Fruit fly (Drosophila melanogaster) whole organism, embryonic: ENCODE results near the gene Cpr30B.

Experiments
- ATbp ChIP-seq: fragments of 200-800 bp; sonication (Bioruptor generic); optimal IDR thresholded peaks from 2 replicates; lab custom pipeline; 2017; ENCODE audit warnings: missing biosample characterization, mild to moderate bottlenecking, missing genetic modification characterization, missing genetic modification reagents
- Ada2b ChIP-seq: fragments of 200-800 bp; sonication (Bioruptor generic); IDR thresholded peaks from 2 replicates; pipeline ENCODE4 v1.3.6; 2022; ENCODE audit warnings: missing biosample characterization, missing genetic modification characterization
- Adf1 ChIP-seq: fragments of 200-800 bp; sonication (Bioruptor generic); IDR thresholded peaks from 2 replicates; pipeline ENCODE4 v1.3.6; 2022; ENCODE audit warnings: missing biosample characterization, missing genetic modification characterization
- BEAF-32 ChIP-seq: fragments of 200-800 bp; sonication (Bioruptor generic); optimal IDR thresholded peaks from 3 replicates; lab custom pipeline; 2017; ENCODE audit warnings: missing biosample characterization, missing genetic modification characterization, mild to moderate bottlenecking, moderate library complexity, missing genetic modification reagents
- CG13894 ChIP-seq: fragments of 200-800 bp; sonication (Bioruptor generic); optimal IDR thresholded peaks from 3 replicates; lab custom pipeline; 2018; ENCODE audit warnings: missing biosample characterization, mild to moderate bottlenecking, missing genetic modification characterization, moderate library complexity
- CG1529 ChIP-seq: fragments of 200-800 bp; sonication (Bioruptor generic); optimal IDR thresholded peaks from 3 replicates; lab custom pipeline; 2018; ENCODE audit warnings: missing biosample characterization, missing genetic modification characterization
- CG1602 ChIP-seq: fragments of 200-800 bp; sonication (Bioruptor generic); optimal IDR thresholded peaks from 3 replicates; lab custom pipeline; 2016; ENCODE audit warnings: missing biosample characterization, missing genetic modification characterization
- CG1603 ChIP-seq: fragments of 200-800 bp; sonication (Bioruptor generic); optimal IDR thresholded peaks from 2 replicates; lab custom pipeline; 2019; ENCODE audit warnings: missing biosample characterization, mild to moderate bottlenecking, missing genetic modification characterization, moderate library complexity
- CG17385 ChIP-seq: fragments of 200-800 bp; sonication (Bioruptor generic); optimal IDR thresholded peaks from 3 replicates; lab custom pipeline; 2018; ENCODE audit warnings: missing biosample characterization, mild to moderate bottlenecking, missing genetic modification characterization
- CG17612 ChIP-seq: fragments of 200-800 bp; sonication (Bioruptor generic); IDR thresholded peaks from 2 replicates; pipeline ENCODE4 v1.3.6; 2022; ENCODE audit warnings: missing biosample characterization, missing genetic modification characterization
- CG17829 ChIP-seq: fragments of 200-800 bp; optimal IDR thresholded peaks from 2 replicates; lab custom pipeline; 2019; ENCODE audit warnings: missing biosample characterization, mild to moderate bottlenecking, missing genetic modification characterization, moderate library complexity
- CG2120 ChIP-seq: fragments of 200-800 bp; sonication (Bioruptor generic); optimal IDR thresholded peaks from 3 replicates; lab custom pipeline; 2016; ENCODE audit warnings: missing biosample characterization, missing genetic modification characterization
- CG2202 ChIP-seq: fragments of 200-800 bp; sonication (Bioruptor generic); optimal IDR thresholded peaks from 2 replicates; lab custom pipeline; 2018; ENCODE audit warnings: missing biosample characterization, mild to moderate bottlenecking, missing genetic modification characterization
- CG2712 ChIP-seq: fragments of 200-800 bp; optimal IDR thresholded peaks from 3 replicates; lab custom pipeline; 2019; ENCODE audit warnings: missing biosample characterization, mild to moderate bottlenecking, missing genetic modification characterization, moderate library complexity
- CG31365 ChIP-seq: fragments of 200-800 bp; sonication (Bioruptor generic); optimal IDR thresholded peaks from 2 replicates; lab custom pipeline; 2018; ENCODE audit warnings: missing biosample characterization, mild to moderate bottlenecking, missing genetic modification characterization
- CG3995 ChIP-seq: fragments of 200-800 bp; sonication (Bioruptor generic); optimal IDR thresholded peaks from 3 replicates; lab custom pipeline; 2016; ENCODE audit warnings: missing biosample characterization, missing genetic modification characterization
- CG5180 ChIP-seq: fragments of 200-800 bp; sonication (Bioruptor generic); optimal IDR thresholded peaks from 3 replicates; lab custom pipeline; 2017; ENCODE audit warnings: missing biosample characterization, missing genetic modification characterization, mild to moderate bottlenecking, moderate library complexity, missing genetic modification reagents
- CG6272 ChIP-seq: fragments of 200-800 bp; sonication (Bioruptor generic); IDR thresholded peaks from 2 replicates; pipeline ENCODE4 v1.3.6; 2022; ENCODE audit warnings: missing biosample characterization, missing genetic modification characterization
- CG8924 ChIP-seq: fragments of 200-800 bp; optimal IDR thresholded peaks from 3 replicates; lab custom pipeline; 2019; ENCODE audit warnings: missing biosample characterization, mild to moderate bottlenecking, missing genetic modification characterization, moderate library complexity
- CTCF ChIP-seq: fragments of 200-800 bp; sonication (Bioruptor generic); optimal IDR thresholded peaks from 2 replicates; lab custom pipeline; 2017; ENCODE audit warnings: missing biosample characterization, mild to moderate bottlenecking, missing genetic modification characterization, moderate library complexity
- CoRest ChIP-seq: fragments of 200-800 bp; sonication (Bioruptor generic); optimal IDR thresholded peaks from 3 replicates; lab custom pipeline; 2018; ENCODE audit warnings: missing biosample characterization, mild to moderate bottlenecking, missing genetic modification characterization, moderate library complexity
- Dad ChIP-seq: fragments of 200-800 bp; sonication (Bioruptor generic); optimal IDR thresholded peaks from 3 replicates; lab custom pipeline; 2016; ENCODE audit warnings: missing biosample characterization, missing genetic modification characterization
- Dll ChIP-seq: fragments of 200-800 bp; sonication (Bioruptor generic); IDR thresholded peaks from 4 replicates; pipeline ENCODE4 v1.3.6; 2022; ENCODE audit warnings: missing biosample characterization, missing genetic modification characterization; ENCODE audit not compliant: partially characterized antibody
- Doc3 ChIP-seq: fragments of 200-800 bp; sonication (Bioruptor generic); IDR thresholded peaks from 3 replicates; pipeline ENCODE4 v1.3.6; 2022; ENCODE audit warnings: missing biosample characterization, missing genetic modification characterization; ENCODE audit not compliant: partially characterized antibody
- GATAe ChIP-seq: fragments of 200-800 bp; sonication (Bioruptor generic); conservative IDR thresholded peaks from 2 replicates; pipeline ENCODE4 v1.3.6; 2022; ENCODE audit warnings: missing biosample characterization, missing genetic modification characterization
- Sry-β ChIP-seq: fragments of 200-800 bp; sonication (Bioruptor generic); optimal IDR thresholded peaks from 2 replicates; lab custom pipeline; 2018; ENCODE audit warnings: missing biosample characterization, mild to moderate bottlenecking, missing genetic modification characterization, moderate library complexity
- YL-1 ChIP-seq: fragments of 200-800 bp; sonication (Bioruptor generic); optimal IDR thresholded peaks from 3 replicates; lab custom pipeline; 2017; ENCODE audit warnings: missing biosample characterization, mild to moderate bottlenecking, missing genetic modification characterization
- br ChIP-seq: fragments of >200 bp; optimal IDR thresholded peaks from 2 replicates; lab custom pipeline; 2017
- croc ChIP-seq: fragments of 200-800 bp; sonication (Bioruptor generic); conservative IDR thresholded peaks from 3 replicates; pipeline ENCODE4 v1.3.6; 2022; ENCODE audit warnings: missing biosample characterization, missing genetic modification characterization
- dm ChIP-seq: fragments of 200-800 bp; sonication (Bioruptor generic); optimal IDR thresholded peaks from 3 replicates; lab custom pipeline; 2016; ENCODE audit warnings: missing biosample characterization, missing genetic modification characterization
- eyg ChIP-seq: fragments of 200-800 bp; sonication (Bioruptor generic); optimal IDR thresholded peaks from 3 replicates; lab custom pipeline; 2016; ENCODE audit warnings: missing biosample characterization, missing genetic modification characterization
- gce ChIP-seq: fragments of 200-800 bp; sonication (Bioruptor generic); IDR thresholded peaks from 3 replicates; pipeline ENCODE4 v1.3.6; 2022; ENCODE audit warnings: missing biosample characterization, missing genetic modification characterization
- gfzf ChIP-seq: fragments of 200-800 bp; sonication (Bioruptor generic); optimal IDR thresholded peaks from 2 replicates; lab custom pipeline; 2016; ENCODE audit warnings: missing biosample characterization, mild to moderate bottlenecking, missing genetic modification characterization, moderate library complexity
- gsb ChIP-seq: fragments of 200-800 bp; sonication (Bioruptor generic); IDR thresholded peaks from 2 replicates; pipeline ENCODE4 v1.3.6; 2022; ENCODE audit warnings: missing biosample characterization, missing genetic modification characterization
- gsb-n ChIP-seq: fragments of 200-800 bp; sonication (Bioruptor generic); optimal IDR thresholded peaks from 3 replicates; lab custom pipeline; 2018; ENCODE audit warnings: missing biosample characterization, mild to moderate bottlenecking, missing genetic modification characterization
- jumu ChIP-seq: fragments of 200-800 bp; sonication (Bioruptor generic); optimal IDR thresholded peaks from 3 replicates; lab custom pipeline; 2016; ENCODE audit warnings: missing biosample characterization, missing genetic modification characterization
- ken ChIP-seq: fragments of 200-800 bp; sonication (Bioruptor generic); IDR thresholded peaks from 3 replicates; pipeline ENCODE4 v1.3.6; 2022; ENCODE audit warnings: missing biosample characterization, missing genetic modification characterization
- kni ChIP-seq: fragments of 200-800 bp; sonication (Bioruptor generic); optimal IDR thresholded peaks from 3 replicates; lab custom pipeline; 2017; ENCODE audit warnings: mild to moderate bottlenecking, missing biosample characterization, missing genetic modification reagents, missing genetic modification characterization
- lola ChIP-seq, 3 experiments: fragments of >200 bp in 2 of 3; fragments of 200-800 bp in 1 of 3; sonication (Bioruptor generic) in 1 of 3; optimal IDR thresholded peaks; 2 replicates each; lab custom pipeline; 2017 to 2019; ENCODE audit warnings: missing biosample characterization in 3 of 3, missing genetic modification characterization in 3 of 3, mild to moderate bottlenecking in 1 of 3, moderate library complexity in 1 of 3
- mirr ChIP-seq: fragments of 200-800 bp; sonication (Bioruptor generic); optimal IDR thresholded peaks from 3 replicates; lab custom pipeline; 2018; ENCODE audit warnings: missing biosample characterization, mild to moderate bottlenecking, missing genetic modification characterization
- nom ChIP-seq: fragments of 200-800 bp; sonication (Bioruptor generic); optimal IDR thresholded peaks from 2 replicates; lab custom pipeline; 2017; ENCODE audit warnings: missing biosample characterization, missing genetic modification characterization, mild to moderate bottlenecking, moderate library complexity, missing genetic modification reagents
- pb ChIP-seq: fragments of 200-800 bp; sonication (Bioruptor generic); optimal IDR thresholded peaks from 3 replicates; lab custom pipeline; 2016; ENCODE audit warnings: missing biosample characterization, missing genetic modification characterization
- prd ChIP-seq, 3 experiments: fragments of >200 bp in 2 of 3; fragments of 200-800 bp in 1 of 3; sonication (Bioruptor generic) in 1 of 3; optimal IDR thresholded peaks in 2 of 3; IDR thresholded peaks in 1 of 3; 2 replicates in 2 of 3; 3 replicates in 1 of 3; pipeline versions ENCODE4 v1.3.6 to Lab custom; 2017 to 2022; ENCODE audit warnings: missing biosample characterization in 1 of 3, missing genetic modification characterization in 1 of 3
- rib ChIP-seq: fragments of 200-800 bp; sonication (Bioruptor generic); IDR thresholded peaks from 2 replicates; pipeline ENCODE4 v1.3.6; 2022; ENCODE audit warnings: missing biosample characterization, missing genetic modification characterization
- sc ChIP-seq, 3 experiments: fragments of >200 bp in 2 of 3; fragments of 200-800 bp in 1 of 3; sonication (Bioruptor generic) in 1 of 3; optimal IDR thresholded peaks; 2 replicates in 2 of 3; 3 replicates in 1 of 3; lab custom pipeline; 2017; ENCODE audit warnings: mild to moderate bottlenecking in 1 of 3, missing biosample characterization in 1 of 3, missing genetic modification characterization in 1 of 3, missing genetic modification reagents in 1 of 3
- sisA ChIP-seq: fragments of 200-800 bp; sonication (Bioruptor generic); IDR thresholded peaks from 2 replicates; pipeline ENCODE4 v1.3.6; 2022; ENCODE audit warnings: missing biosample characterization, missing genetic modification characterization
- ssp ChIP-seq: fragments of 200-800 bp; sonication (Bioruptor generic); IDR thresholded peaks from 2 replicates; pipeline ENCODE4 v1.3.6; 2022; ENCODE audit warnings: missing biosample characterization, missing genetic modification characterization
- stwl ChIP-seq: fragments of 200-800 bp; sonication (Bioruptor generic); optimal IDR thresholded peaks from 3 replicates; lab custom pipeline; 2018; ENCODE audit warnings: missing biosample characterization, mild to moderate bottlenecking, missing genetic modification characterization, moderate library complexity
- toy ChIP-seq: fragments of 200-800 bp; sonication (Bioruptor generic); IDR thresholded peaks from 2 replicates; pipeline ENCODE4 v1.3.6; 2022; ENCODE audit warnings: missing biosample characterization, missing genetic modification characterization
- tx ChIP-seq: fragments of 200-800 bp; sonication (Bioruptor generic); optimal IDR thresholded peaks from 2 replicates; lab custom pipeline; 2016; ENCODE audit warnings: missing biosample characterization, missing genetic modification characterization

The Cpr30B gene

dm6 chr2L:9567398-9567856 lies 24.7 kb downstream of the Cpr30B start (continued):
- TF ChIP-seq CoRest (peak; percentile 93), CG2120 (peak; percentile 82), ssp (GFP tag; lab: Robert Waterston, UW) (peak; percentile 75), CG2712 (tag; lab: Kevin White, UChicago) (peak; percentile 93), nom (GFP tag; lab: Kevin White, UChicago) (peak; percentile 78), GATAe (GFP tag; lab: Robert Waterston, UW) (peak; percentile 88), CG13894 (tag; lab: Kevin White, UChicago) (peak; percentile 97), CG17829 (peak; percentile 94), dm (GFP tag; lab: Kevin White, UChicago) (peak; percentile 93), CG8924 (peak; percentile 94), Sry-β (GFP tag; lab: Kevin White, UChicago) (peak; percentile 81), CG1529 (GFP tag; lab: Kevin White, UChicago) (peak; percentile 98), mirr (peak; percentile 100), prd (optimal IDR thresholded peaks at IDR 0.05; lab: Kevin White, UChicago) (no peak), prd (GFP tag; IDR thresholded peaks at IDR 0.05; lab: Robert Waterston, UW) (peak; percentile 72), ken (GFP tag; lab: Robert Waterston, UW) (peak; percentile 93), gce (GFP tag; lab: Robert Waterston, UW) (peak; percentile 98), CG1602 (GFP tag; lab: Kevin White, UChicago) (peak; percentile 82), jumu (GFP tag; lab: Kevin White, UChicago) (peak; percentile 64), Doc3 (GFP tag; lab: Robert Waterston, UW) (no peak), Dll (GFP tag; lab: Robert Waterston, UW) (no peak), Dad (GFP tag; lab: Kevin White, UChicago) (peak; percentile 96), CG1603 (tag; lab: Kevin White, UChicago) (peak; percentile 94), eyg (GFP tag; lab: Kevin White, UChicago) (peak; percentile 95), sc (optimal IDR thresholded peaks at IDR 0.05; lab: Kevin White, UChicago) (no peak), sc (GFP tag; optimal IDR thresholded peaks at IDR 0.05; lab: Kevin White, UChicago) (peak; percentile 96), tx (GFP tag; lab: Kevin White, UChicago) (peak; percentile 77), Ada2b (GFP tag; lab: Robert Waterston, UW) (peak; percentile 88; the same call in 1 of the 2 replicates), toy (GFP tag; lab: Robert Waterston, UW) (peak; percentile 85), CTCF (GFP tag; lab: Kevin White, UChicago) (peak; percentile 96), croc (GFP tag; lab: Robert Waterston, UW) (peak; percentile 57; the same call in 2 of the 3 replicates), CG17385 (GFP tag; lab: Kevin White, UChicago) (peak; percentile 99), CG3995 (GFP tag; lab: Kevin White, UChicago) (peak; percentile 81), gsb-n (tag; lab: Kevin White, UChicago) (peak; percentile 97), CG31365 (tag; lab: Kevin White, UChicago) (peak; percentile 95), lola (GFP tag; optimal IDR thresholded peaks at IDR 0.05; lab: Kevin White, UChicago) (peak in 1 of 3 experiments; percentile 65), br (no peak), stwl (tag; lab: Kevin White, UChicago) (peak; percentile 69), CG17612 (GFP tag; lab: Robert Waterston, UW) (peak; percentile 79), gfzf (GFP tag; lab: Kevin White, UChicago) (peak; percentile 0), BEAF-32 (GFP tag; lab: Kevin White, UChicago) (peak; percentile 31), CG2202 (tag; lab: Kevin White, UChicago) (peak; percentile 94), CG5180 (peak; percentile 93), CG6272 (GFP tag; lab: Robert Waterston, UW) (peak; percentile 74), Adf1 (GFP tag; lab: Robert Waterston, UW) (peak; percentile 95), kni (GFP tag; lab: Kevin White, UChicago) (peak; percentile 98), YL-1 (GFP tag; lab: Kevin White, UChicago) (peak; percentile 100), rib (GFP tag; lab: Robert Waterston, UW) (peak; percentile 87), pb (GFP tag; lab: Kevin White, UChicago) (peak; percentile 96), ATbp (GFP tag; lab: Kevin White, UChicago) (peak; percentile 100), sisA (GFP tag; lab: Robert Waterston, UW) (peak; percentile 41; the same call in 1 of the 2 replicates), gsb (GFP tag; lab: Robert Waterston, UW) (peak; percentile 93)
